Worm (Caenorhabditis elegans) whole organism, late embryonic: ENCODE data around the gene K03B8.8.

Experiments used
- Y22D7AL.16 ChIP-seq: sonication (generic microtip); optimal IDR thresholded peaks from 2 replicates; lab custom pipeline; 2016; ENCODE audit warnings: missing genetic modification characterization, missing compliant biosample characterization
- ahr-1 ChIP-seq: sonication (generic microtip); optimal IDR thresholded peaks from 2 replicates; lab custom pipeline; 2016; ENCODE audit warnings: missing genetic modification characterization, missing compliant biosample characterization
- ceh-18 ChIP-seq: sonication (generic microtip); optimal IDR thresholded peaks from 2 replicates; lab custom pipeline; 2016; ENCODE audit warnings: missing genetic modification characterization, missing compliant biosample characterization
- ceh-2 ChIP-seq: sonication (generic microtip); optimal IDR thresholded peaks from 2 replicates; lab custom pipeline; 2016; ENCODE audit warnings: missing genotype, missing genetic modification characterization, missing compliant biosample characterization
- ceh-22 ChIP-seq: sonication (generic microtip); optimal IDR thresholded peaks from 2 replicates; lab custom pipeline; 2017; ENCODE audit warnings: missing biosample characterization, missing genetic modification characterization
- ceh-24 ChIP-seq: sonication (generic microtip); optimal IDR thresholded peaks from 2 replicates; lab custom pipeline; 2016; ENCODE audit warnings: mild to moderate bottlenecking, missing genetic modification characterization, missing compliant biosample characterization
- ceh-30 ChIP-seq: fragments of 150-350 bp; optimal IDR thresholded peaks from 2 replicates; lab custom pipeline; 2014; ENCODE audit warnings: missing biosample characterization, missing genetic modification characterization
- ceh-34 ChIP-seq: sonication (generic microtip); optimal IDR thresholded peaks from 2 replicates; lab custom pipeline; 2016; ENCODE audit warnings: mild to moderate bottlenecking, missing genetic modification characterization, missing compliant biosample characterization
- ceh-48 ChIP-seq: sonication (generic microtip); optimal IDR thresholded peaks from 2 replicates; lab custom pipeline; 2016; ENCODE audit warnings: missing genetic modification characterization, inconsistent platforms, missing compliant biosample characterization
- ceh-6 ChIP-seq: fragments of 200-800 bp; sonication (Bioruptor generic); optimal IDR thresholded peaks from 2 replicates; lab custom pipeline; 2018; ENCODE audit warnings: mild to moderate bottlenecking, missing genetic modification characterization, missing compliant biosample characterization
- ceh-9 ChIP-seq: sonication (generic microtip); optimal IDR thresholded peaks from 2 replicates; lab custom pipeline; 2016; ENCODE audit warnings: mild to moderate bottlenecking, missing genetic modification characterization, inconsistent platforms, missing compliant biosample characterization
- elt-2 ChIP-seq: sonication (generic microtip); optimal IDR thresholded peaks from 2 replicates; lab custom pipeline; 2016; ENCODE audit warnings: missing genetic modification reagents, missing genetic modification characterization, missing compliant biosample characterization
- ets-4 ChIP-seq: sonication (generic microtip); optimal IDR thresholded peaks from 2 replicates; lab custom pipeline; 2016; ENCODE audit warnings: missing genetic modification characterization, missing compliant biosample characterization
- eyg-1 ChIP-seq: sonication (generic microtip); optimal IDR thresholded peaks from 2 replicates; lab custom pipeline; 2016; ENCODE audit warnings: missing genotype, missing genetic modification characterization, missing compliant biosample characterization
- fax-1 ChIP-seq: sonication (generic microtip); optimal IDR thresholded peaks from 2 replicates; lab custom pipeline; 2016; ENCODE audit warnings: missing genotype, missing genetic modification characterization, missing compliant biosample characterization
- fkh-10 ChIP-seq: fragments of 150-350 bp; optimal IDR thresholded peaks from 2 replicates; lab custom pipeline; 2014; ENCODE audit warnings: missing biosample characterization, missing genetic modification reagents, missing genetic modification characterization
- fkh-6 ChIP-seq: sonication (generic microtip); optimal IDR thresholded peaks from 2 replicates; lab custom pipeline; 2016; ENCODE audit warnings: missing genetic modification characterization, missing compliant biosample characterization
- gmeb-2 ChIP-seq: sonication (generic microtip); optimal IDR thresholded peaks from 2 replicates; lab custom pipeline; 2016; ENCODE audit warnings: missing genetic modification characterization, inconsistent platforms, missing compliant biosample characterization
- hlh-13 ChIP-seq: fragments of 200-800 bp; sonication (Bioruptor generic); optimal IDR thresholded peaks from 2 replicates; lab custom pipeline; 2018; ENCODE audit warnings: mild to moderate bottlenecking, missing genetic modification characterization, missing compliant biosample characterization
- hlh-15 ChIP-seq: sonication (generic microtip); optimal IDR thresholded peaks from 2 replicates; lab custom pipeline; 2016; ENCODE audit warnings: missing genetic modification characterization, missing compliant biosample characterization
- lin-11 ChIP-seq: fragments of 200-800 bp; sonication (Bioruptor generic); optimal IDR thresholded peaks from 2 replicates; lab custom pipeline; 2018; ENCODE audit warnings: mild to moderate bottlenecking, missing genetic modification characterization, missing compliant biosample characterization
- madf-2 ChIP-seq: sonication (generic microtip); optimal IDR thresholded peaks from 2 replicates; lab custom pipeline; 2017; ENCODE audit warnings: missing genetic modification characterization, missing compliant biosample characterization
- nfya-1 ChIP-seq: sonication (generic microtip); optimal IDR thresholded peaks from 2 replicates; lab custom pipeline; 2017; ENCODE audit warnings: missing genetic modification characterization, mild to moderate bottlenecking, missing compliant biosample characterization, antibody characterized with exemption, moderate library complexity
- pat-9 ChIP-seq: fragments of 200-800 bp; sonication (Bioruptor generic); optimal IDR thresholded peaks from 2 replicates; lab custom pipeline; 2018; ENCODE audit warnings: mild to moderate bottlenecking, missing genetic modification characterization, moderate library complexity, missing compliant biosample characterization
- pha-4 ChIP-seq: fragments of 150-350 bp; optimal IDR thresholded peaks from 2 replicates; lab custom pipeline; 2018; ENCODE audit warnings: missing biosample characterization, missing genetic modification reagents, missing genetic modification characterization
- pros-1 ChIP-seq: fragments of 150-350 bp; optimal IDR thresholded peaks from 2 replicates; lab custom pipeline; 2014; ENCODE audit warnings: missing biosample characterization, missing genetic modification reagents, missing genetic modification characterization
- sdc-2 ChIP-seq: sonication (generic microtip); optimal IDR thresholded peaks from 2 replicates; lab custom pipeline; 2016; ENCODE audit warnings: missing genotype, missing genetic modification characterization, missing compliant biosample characterization
- sox-2 ChIP-seq: fragments of 200-800 bp; sonication (Bioruptor generic); IDR thresholded peaks from 2 replicates; pipeline ENCODE4 v1.3.6; 2022; ENCODE audit warnings: missing genetic modification reagents, missing genetic modification characterization, missing compliant biosample characterization
- sox-4 ChIP-seq: sonication (generic microtip); optimal IDR thresholded peaks from 2 replicates; lab custom pipeline; 2017; ENCODE audit warnings: mild to moderate bottlenecking, missing genetic modification characterization, inconsistent platforms, missing compliant biosample characterization
- tbx-2 ChIP-seq: sonication (generic microtip); optimal IDR thresholded peaks from 2 replicates; lab custom pipeline; 2016; ENCODE audit warnings: missing genetic modification characterization, missing compliant biosample characterization
- ttx-3 ChIP-seq: sonication (generic microtip); optimal IDR thresholded peaks from 2 replicates; lab custom pipeline; 2016; ENCODE audit warnings: missing genetic modification reagents, missing genetic modification characterization, missing compliant biosample characterization
- unc-42 ChIP-seq: sonication (generic microtip); optimal IDR thresholded peaks from 2 replicates; lab custom pipeline; 2016; ENCODE audit warnings: missing genotype, missing genetic modification characterization, missing compliant biosample characterization
- unc-86 ChIP-seq: sonication (generic microtip); optimal IDR thresholded peaks from 2 replicates; lab custom pipeline; 2016; ENCODE audit warnings: missing genetic modification characterization, missing compliant biosample characterization
- zip-5 ChIP-seq: sonication (generic microtip); optimal IDR thresholded peaks from 2 replicates; lab custom pipeline; 2016; ENCODE audit warnings: missing genetic modification characterization, missing compliant biosample characterization

K03B8.8 gene

DNA sequence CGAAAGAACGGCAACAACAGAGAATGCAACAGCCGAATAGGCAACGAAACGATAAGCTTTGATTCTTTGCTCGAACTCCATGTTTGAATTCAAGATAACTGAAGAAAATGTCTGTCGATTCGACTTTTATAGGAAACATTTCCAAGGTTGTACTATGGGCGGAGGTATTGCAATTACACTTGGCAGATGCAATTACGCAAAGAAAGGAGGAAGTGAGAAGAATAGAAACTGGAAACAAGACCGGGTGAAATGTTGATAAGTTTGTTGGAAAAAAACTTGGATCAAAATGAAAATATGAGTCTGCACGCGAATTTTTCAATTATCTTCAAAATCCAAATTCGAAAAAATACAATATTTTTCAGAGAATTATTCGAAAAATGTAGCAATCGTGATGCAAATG is 21.0 kb downstream of the K03B8.8 start, which contains the start of gene col-155:
col-155 (minus strand) TSS at position 101 of the 400 bp plus-strand sequence.
- TF ChIP-seq ets-4 (tag; lab: Kevin White, UChicago) (no peak), ceh-30 (tag; lab: Kevin White, UChicago) (no peak), ceh-24 (tag; lab: Kevin White, UChicago) (no peak), sdc-2 (tag; lab: Kevin White, UChicago) (no peak), fax-1 (tag; lab: Kevin White, UChicago) (no peak), unc-86 (tag; lab: Kevin White, UChicago) (no peak), ceh-34 (tag; lab: Kevin White, UChicago) (no peak), ceh-22 (tag; lab: Kevin White, UChicago) (no peak), pros-1 (tag; lab: Kevin White, UChicago) (no peak), lin-11 (no peak), fkh-10 (GFP tag; lab: Kevin White, UChicago) (no peak)

- TF ChIP-seq ttx-3 (tag; lab: Kevin White, UChicago), result no peak
- no peak for TF ChIP-seq pha-4 (tag; lab: Kevin White, UChicago)
- TF ChIP-seq eyg-1 (tag; lab: Kevin White, UChicago), result no peak
- TF ChIP-seq madf-2 (tag; lab: Kevin White, UChicago), result no peak
- TF ChIP-seq sox-4, result no peak
- TF ChIP-seq ceh-48 (tag; lab: Kevin White, UChicago), result no peak
- no peak for TF ChIP-seq ceh-18 (tag; lab: Kevin White, UChicago)
- TF ChIP-seq fkh-6, result no peak
- TF ChIP-seq ceh-30 (tag; lab: Kevin White, UChicago), result no peak
- no peak for TF ChIP-seq elt-2 (tag; lab: Kevin White, UChicago)
- no peak for TF ChIP-seq ceh-9
- no peak for TF ChIP-seq ahr-1
- TF ChIP-seq Y22D7AL.16, result no peak
- no peak for TF ChIP-seq hlh-13 (GFP tag; lab: Kevin White, UChicago)
- no peak for TF ChIP-seq unc-42 (tag; lab: Kevin White, UChicago)
- TF ChIP-seq nfya-1 (tag; lab: Kevin White, UChicago), result no peak
- TF ChIP-seq sox-2 (GFP tag; lab: Robert Waterston, UW), result no peak
- TF ChIP-seq unc-86 (tag; lab: Kevin White, UChicago), result no peak
- no peak for TF ChIP-seq ceh-2 (tag; lab: Kevin White, UChicago)
- no peak for TF ChIP-seq pros-1 (tag; lab: Kevin White, UChicago)
- TF ChIP-seq, all 69 proteins: peak for 0
Measured at ce11 chrV:11386428-11386827, 24.4 kb downstream of the K03B8.8 start, which contains the start of gene F55C10.4. TSS of gene F55C10.4 (plus strand) at chrV:11386728.

ce11 chrV:11385060-11385459 is 25.7 kb downstream of the K03B8.8 start, which contains the start of gene col-154:
TSS of gene col-154 (plus strand) at chrV:11385360.
- TF ChIP-seq tbx-2 (tag; lab: Kevin White, UChicago), result no peak

DNA sequence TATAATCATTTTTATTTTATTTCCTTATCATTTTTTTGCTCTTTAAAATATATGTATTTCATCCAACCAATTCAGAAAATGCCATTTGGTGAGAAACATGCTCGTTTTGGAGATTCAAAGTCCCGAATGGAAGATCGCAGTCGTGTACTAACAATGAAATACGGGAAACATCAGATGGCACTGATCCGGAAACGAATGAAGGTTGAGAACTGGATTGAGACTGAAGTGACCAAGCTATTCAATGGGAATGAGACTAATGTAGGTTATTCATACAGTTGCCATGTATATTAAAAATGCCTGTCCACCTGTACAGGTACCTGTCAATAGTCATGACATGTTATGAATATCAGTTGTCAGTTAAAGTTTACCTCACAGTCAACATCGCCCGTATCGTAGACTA is 27.8 kb downstream of the K03B8.8 start, which contains the start of gene F55C10.5:
F55C10.5 (plus strand) TSS at position 74 of the 400 bp plus-strand sequence.
- TF ChIP-seq ceh-6 (GFP tag; lab: Kevin White, UChicago) (no peak), gmeb-2 (tag; lab: Kevin White, UChicago) (no peak), ceh-30 (tag; lab: Kevin White, UChicago) (no peak), hlh-15 (tag; lab: Kevin White, UChicago) (no peak)

DNA sequence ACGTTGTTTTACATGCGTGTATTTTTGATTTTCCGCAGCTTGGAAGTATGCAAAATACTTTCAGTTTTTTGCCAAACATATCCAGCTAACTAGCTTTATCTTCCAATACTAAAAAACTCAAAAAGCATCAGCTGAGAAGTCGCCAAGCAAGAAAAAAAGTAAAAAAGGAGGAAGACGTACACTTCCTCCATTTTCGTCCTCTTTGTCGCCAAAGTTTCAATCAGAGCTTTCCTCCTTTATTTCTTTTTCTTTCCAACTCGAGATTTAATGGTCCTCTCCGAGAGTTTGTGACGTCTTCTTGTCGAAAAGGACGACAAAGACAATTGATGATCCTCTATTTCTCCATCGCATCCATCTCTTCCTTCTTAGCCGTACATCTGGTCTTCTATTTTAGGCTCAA is 30.2 kb downstream of the K03B8.8 start:
- TF ChIP-seq pat-9 (no peak), zip-5 (tag; lab: Kevin White, UChicago) (no peak)
- TF ChIP-seq, all 69 proteins: peak for 0
